Fruit fly (Drosophila melanogaster) whole organism, embryonic: Measurements from ENCODE around the gene CG12299.

Experiments
- Ada2b ChIP-seq: fragments of 200-800 bp; sonication (Bioruptor generic); IDR thresholded peaks from 2 replicates; pipeline ENCODE4 v1.3.6; 2022; ENCODE audit warnings: missing biosample characterization, missing genetic modification characterization
- CG11723 ChIP-seq: fragments of 200-800 bp; sonication (Bioruptor generic); optimal IDR thresholded peaks from 2 replicates; lab custom pipeline; 2017; ENCODE audit warnings: missing biosample characterization, mild to moderate bottlenecking, missing genetic modification characterization
- CG12071 ChIP-seq: fragments of 200-800 bp; sonication (Bioruptor generic); optimal IDR thresholded peaks from 3 replicates; lab custom pipeline; 2018; ENCODE audit warnings: missing biosample characterization, mild to moderate bottlenecking, missing genetic modification characterization
- CG12236 ChIP-seq: fragments of 200-800 bp; sonication (Bioruptor generic); optimal IDR thresholded peaks from 2 replicates; lab custom pipeline; 2016; ENCODE audit warnings: missing biosample characterization, missing genetic modification characterization
- CG13296 ChIP-seq: fragments of 200-800 bp; sonication (Bioruptor generic); optimal IDR thresholded peaks from 3 replicates; lab custom pipeline; 2018; ENCODE audit warnings: missing biosample characterization, mild to moderate bottlenecking, missing genetic modification characterization
- CG13424 ChIP-seq: fragments of 200-800 bp; sonication (Bioruptor generic); optimal IDR thresholded peaks from 2 replicates; lab custom pipeline; 2019; ENCODE audit warnings: missing biosample characterization, mild to moderate bottlenecking, missing genetic modification characterization, moderate library complexity
- CG16815 ChIP-seq: fragments of 200-800 bp; sonication (Bioruptor generic); optimal IDR thresholded peaks from 3 replicates; lab custom pipeline; 2017; ENCODE audit warnings: missing biosample characterization, mild to moderate bottlenecking, missing genetic modification characterization
- CG17359 ChIP-seq: fragments of 200-800 bp; sonication (Bioruptor generic); optimal IDR thresholded peaks from 3 replicates; lab custom pipeline; 2018; ENCODE audit warnings: missing biosample characterization, mild to moderate bottlenecking, missing genetic modification characterization, moderate library complexity
- CG17361 ChIP-seq: fragments of 200-800 bp; sonication (Bioruptor generic); IDR thresholded peaks from 3 replicates; pipeline ENCODE4 v1.3.6; 2022; ENCODE audit warnings: missing biosample characterization, missing genetic modification characterization
- CG2202 ChIP-seq: fragments of 200-800 bp; sonication (Bioruptor generic); optimal IDR thresholded peaks from 2 replicates; lab custom pipeline; 2018; ENCODE audit warnings: missing biosample characterization, mild to moderate bottlenecking, missing genetic modification characterization
- CG3065 ChIP-seq: fragments of 200-800 bp; sonication (Bioruptor generic); optimal IDR thresholded peaks from 2 replicates; lab custom pipeline; 2016; ENCODE audit warnings: missing biosample characterization, missing genetic modification characterization
- CG31441 ChIP-seq: fragments of 200-800 bp; sonication (Bioruptor generic); IDR thresholded peaks from 2 replicates; pipeline ENCODE4 v1.3.6; 2022; ENCODE audit warnings: missing biosample characterization, missing genetic modification characterization
- CG3847 ChIP-seq: fragments of 200-800 bp; sonication (Bioruptor generic); IDR thresholded peaks from 2 replicates; pipeline ENCODE4 v1.3.6; 2022; ENCODE audit warnings: missing biosample characterization, missing genetic modification characterization
- CG7372 ChIP-seq: fragments of 200-800 bp; sonication (Bioruptor generic); IDR thresholded peaks from 2 replicates; pipeline ENCODE4 v1.3.6; 2022; ENCODE audit warnings: missing biosample characterization, missing genetic modification characterization
- CG8765 ChIP-seq: fragments of 200-800 bp; sonication (Bioruptor generic); IDR thresholded peaks from 2 replicates; pipeline ENCODE4 v1.3.6; 2022; ENCODE audit warnings: missing biosample characterization, missing genetic modification characterization
- CrebB ChIP-seq: fragments of 200-800 bp; sonication (Bioruptor generic); optimal IDR thresholded peaks from 3 replicates; lab custom pipeline; 2018; ENCODE audit warnings: missing biosample characterization, mild to moderate bottlenecking, missing genetic modification characterization
- Dbx ChIP-seq: fragments of 200-800 bp; sonication (Bioruptor generic); IDR thresholded peaks from 3 replicates; pipeline ENCODE4 v1.3.6; 2022; ENCODE audit warnings: missing biosample characterization, missing genetic modification characterization
- E2f2 ChIP-seq: fragments of 200-800 bp; sonication (Bioruptor generic); IDR thresholded peaks from 2 replicates; pipeline ENCODE4 v1.3.6; 2022; ENCODE audit warnings: missing biosample characterization, missing genetic modification characterization
- Eip74EF ChIP-seq, 2 experiments: fragments of 200-800 bp in 1 of 2; fragments of >200 bp in 1 of 2; sonication (Bioruptor generic) in 1 of 2; optimal IDR thresholded peaks; 2 replicates each; lab custom pipeline; 2017 to 2019; ENCODE audit warnings: missing biosample characterization in 2 of 2, missing genetic modification characterization in 2 of 2, mild to moderate bottlenecking in 1 of 2, moderate library complexity in 1 of 2
- Fer2 ChIP-seq: fragments of 200-800 bp; sonication (Bioruptor generic); optimal IDR thresholded peaks from 2 replicates; lab custom pipeline; 2018; ENCODE audit warnings: missing biosample characterization, mild to moderate bottlenecking, missing genetic modification characterization, moderate library complexity
- GATAe ChIP-seq: fragments of 200-800 bp; sonication (Bioruptor generic); conservative IDR thresholded peaks from 2 replicates; pipeline ENCODE4 v1.3.6; 2022; ENCODE audit warnings: missing biosample characterization, missing genetic modification characterization
- Hey ChIP-seq: fragments of 200-800 bp; sonication (Bioruptor generic); optimal IDR thresholded peaks from 3 replicates; lab custom pipeline; 2018; ENCODE audit warnings: missing biosample characterization, mild to moderate bottlenecking, missing genetic modification characterization
- HmgZ ChIP-seq: fragments of 200-800 bp; sonication (Bioruptor generic); optimal IDR thresholded peaks from 2 replicates; lab custom pipeline; 2018; ENCODE audit warnings: missing biosample characterization, mild to moderate bottlenecking, missing genetic modification characterization
- Hr3 ChIP-seq: fragments of 200-800 bp; sonication (Bioruptor generic); optimal IDR thresholded peaks from 3 replicates; lab custom pipeline; 2016; ENCODE audit warnings: missing biosample characterization, missing genetic modification characterization
- Nf-YB ChIP-seq: fragments of 200-800 bp; sonication (Bioruptor generic); optimal IDR thresholded peaks from 3 replicates; lab custom pipeline; 2019; ENCODE audit warnings: missing biosample characterization, mild to moderate bottlenecking, missing genetic modification characterization, moderate library complexity
- Sry-β ChIP-seq: fragments of 200-800 bp; sonication (Bioruptor generic); optimal IDR thresholded peaks from 2 replicates; lab custom pipeline; 2018; ENCODE audit warnings: missing biosample characterization, mild to moderate bottlenecking, missing genetic modification characterization, moderate library complexity
- Stat92E ChIP-seq, 3 experiments: fragments of >200 bp in 2 of 3; fragments of 200-800 bp in 1 of 3; sonication (Bioruptor generic) in 1 of 3; optimal IDR thresholded peaks; 2 replicates each; lab custom pipeline; 2017 to 2019; ENCODE audit warnings: missing biosample characterization in 3 of 3, missing genetic modification characterization in 3 of 3, mild to moderate bottlenecking in 1 of 3, moderate library complexity in 1 of 3
- al ChIP-seq: fragments of 200-800 bp; sonication (Bioruptor generic); IDR thresholded peaks from 2 replicates; pipeline ENCODE4 v1.3.6; 2022; ENCODE audit warnings: missing biosample characterization, missing genetic modification characterization
- bab2 ChIP-seq: fragments of 200-800 bp; sonication (Bioruptor generic); optimal IDR thresholded peaks from 2 replicates; lab custom pipeline; 2016; ENCODE audit warnings: missing biosample characterization, missing genetic modification characterization
- chn ChIP-seq: fragments of 200-800 bp; sonication (Bioruptor generic); optimal IDR thresholded peaks from 2 replicates; lab custom pipeline; 2016; ENCODE audit warnings: missing biosample characterization, missing genetic modification characterization
- cwo ChIP-seq: fragments of 200-800 bp; sonication (Bioruptor generic); optimal IDR thresholded peaks from 3 replicates; lab custom pipeline; 2017; ENCODE audit warnings: missing biosample characterization, missing genetic modification characterization, mild to moderate bottlenecking, moderate library complexity, missing genetic modification reagents
- ems ChIP-seq: fragments of 200-800 bp; sonication (Bioruptor generic); optimal IDR thresholded peaks from 3 replicates; lab custom pipeline; 2016; ENCODE audit warnings: missing biosample characterization, missing genetic modification characterization
- exex ChIP-seq: fragments of 200-800 bp; sonication (Bioruptor generic); optimal IDR thresholded peaks from 4 replicates; lab custom pipeline; 2018; ENCODE audit warnings: missing biosample characterization, mild to moderate bottlenecking, missing genetic modification characterization, moderate library complexity
- gro ChIP-seq: fragments of 200-800 bp; sonication (Bioruptor generic); optimal IDR thresholded peaks from 2 replicates; lab custom pipeline; 2016; ENCODE audit warnings: missing biosample characterization, missing genetic modification characterization
- kni ChIP-seq: fragments of 200-800 bp; sonication (Bioruptor generic); optimal IDR thresholded peaks from 3 replicates; lab custom pipeline; 2017; ENCODE audit warnings: mild to moderate bottlenecking, missing biosample characterization, missing genetic modification reagents, missing genetic modification characterization
- knrl ChIP-seq: fragments of 200-800 bp; sonication (Bioruptor generic); IDR thresholded peaks from 3 replicates; pipeline ENCODE4 v1.3.6; 2022; ENCODE audit warnings: missing biosample characterization, missing genetic modification characterization; ENCODE audit not compliant: partially characterized antibody
- maf-S ChIP-seq: fragments of 200-800 bp; sonication (Bioruptor generic); optimal IDR thresholded peaks from 2 replicates; lab custom pipeline; 2016; ENCODE audit warnings: missing biosample characterization, missing genetic modification characterization
- nerfin-1 ChIP-seq: fragments of 200-800 bp; sonication (Bioruptor generic); optimal IDR thresholded peaks from 3 replicates; lab custom pipeline; 2019; ENCODE audit warnings: missing biosample characterization, mild to moderate bottlenecking, missing genetic modification characterization, moderate library complexity
- nmo ChIP-seq: fragments of 200-800 bp; sonication (Bioruptor generic); optimal IDR thresholded peaks from 2 replicates; lab custom pipeline; 2018; ENCODE audit warnings: missing biosample characterization, mild to moderate bottlenecking, missing genetic modification characterization, moderate library complexity
- psq ChIP-seq: fragments of 200-800 bp; sonication (Bioruptor generic); optimal IDR thresholded peaks from 2 replicates; lab custom pipeline; 2017; ENCODE audit warnings: missing biosample characterization, missing genetic modification characterization
- salm ChIP-seq: fragments of 200-800 bp; sonication (Bioruptor generic); optimal IDR thresholded peaks from 2 replicates; lab custom pipeline; 2018; ENCODE audit warnings: missing biosample characterization, mild to moderate bottlenecking, missing genetic modification characterization
- so ChIP-seq: fragments of 200-800 bp; sonication (Bioruptor generic); IDR thresholded peaks from 3 replicates; pipeline ENCODE4 v1.3.6; 2022; ENCODE audit warnings: missing biosample characterization, missing genetic modification characterization
- ssp ChIP-seq: fragments of 200-800 bp; sonication (Bioruptor generic); IDR thresholded peaks from 2 replicates; pipeline ENCODE4 v1.3.6; 2022; ENCODE audit warnings: missing biosample characterization, missing genetic modification characterization
- stc ChIP-seq: fragments of 200-800 bp; sonication (Bioruptor generic); IDR thresholded peaks from 2 replicates; pipeline ENCODE4 v1.3.6; 2022; ENCODE audit warnings: missing biosample characterization, missing genetic modification characterization
- sug ChIP-seq: fragments of 200-800 bp; optimal IDR thresholded peaks from 2 replicates; lab custom pipeline; 2019; ENCODE audit warnings: missing biosample characterization, mild to moderate bottlenecking, missing genetic modification characterization, moderate library complexity
- toy ChIP-seq: fragments of 200-800 bp; sonication (Bioruptor generic); IDR thresholded peaks from 2 replicates; pipeline ENCODE4 v1.3.6; 2022; ENCODE audit warnings: missing biosample characterization, missing genetic modification characterization
- ttk ChIP-seq: fragments of 200-800 bp; sonication (Bioruptor generic); IDR thresholded peaks from 2 replicates; pipeline ENCODE4 v2.1.2; 2022; ENCODE audit warnings: missing biosample characterization, missing genetic modification characterization
- unc-4 ChIP-seq: fragments of 200-800 bp; sonication (Bioruptor generic); IDR thresholded peaks from 2 replicates; pipeline ENCODE4 v1.3.6; 2022; ENCODE audit warnings: missing biosample characterization, missing genetic modification characterization; ENCODE audit not compliant: partially characterized antibody
- vnd ChIP-seq: fragments of 200-800 bp; sonication (Bioruptor generic); IDR thresholded peaks from 3 replicates; pipeline ENCODE4 v1.3.6; 2022; ENCODE audit warnings: missing biosample characterization, missing genetic modification characterization; ENCODE audit not compliant: partially characterized antibody
- zf30C ChIP-seq: fragments of 200-800 bp; sonication (Bioruptor generic); optimal IDR thresholded peaks from 3 replicates; lab custom pipeline; 2018; ENCODE audit warnings: missing biosample characterization, mild to moderate bottlenecking, missing genetic modification characterization

The CG12299 gene

DNA sequence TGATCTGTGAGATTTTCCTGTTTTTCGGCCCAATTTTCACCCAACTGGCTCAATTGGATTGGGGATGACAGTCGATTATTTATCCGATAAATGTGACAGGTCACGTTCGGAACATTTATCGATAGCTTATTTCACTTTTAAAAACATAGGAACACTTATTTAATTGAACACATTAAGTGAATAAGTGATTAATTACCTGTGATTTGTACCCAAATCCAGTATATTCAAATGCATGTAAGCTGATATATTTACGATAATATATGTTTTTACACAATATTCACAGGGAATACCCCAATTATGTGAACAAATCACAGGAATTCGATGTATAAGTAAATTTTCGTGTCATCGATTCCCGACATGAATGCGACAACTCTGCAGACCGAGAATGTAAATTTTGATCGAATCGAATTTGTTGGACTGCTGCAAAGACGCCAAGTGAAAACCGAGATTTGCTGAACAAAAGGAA lies 4.8 kb upstream of the CG12299 start, which contains the start of the genes EMC3 and Dpy-30L1 (continued):
- TF ChIP-seq Nf-YB (GFP tag; lab: Kevin White, UChicago) (peak; percentile 25), Hr3 (GFP tag; lab: Kevin White, UChicago) (peak; percentile 63), bab2 (GFP tag; lab: Kevin White, UChicago) (peak; percentile 40), zf30C (GFP tag; lab: Kevin White, UChicago) (no peak), knrl (GFP tag; lab: Robert Waterston, UW) (peak; percentile 86), Stat92E (GFP tag; optimal IDR thresholded peaks at IDR 0.05; lab: Kevin White, UChicago) (no peak), CG3065 (GFP tag; lab: Kevin White, UChicago) (no peak), exex (tag; lab: Kevin White, UChicago) (no peak), so (peak; percentile 48; the same call in 1 of the 3 replicates), Dbx (GFP tag; lab: Robert Waterston, UW) (peak; percentile 75), psq (GFP tag; lab: Kevin White, UChicago) (no peak), gro (GFP tag; lab: Kevin White, UChicago) (peak; percentile 66), vnd (peak; percentile 78), ssp (GFP tag; lab: Robert Waterston, UW) (peak; percentile 19; the same call in 1 of the 2 replicates), CG31441 (GFP tag; lab: Robert Waterston, UW) (no peak; the same call in none of the 2 replicates), sug (tag; lab: Kevin White, UChicago) (no peak), salm (tag; lab: Kevin White, UChicago) (no peak), HmgZ (tag; lab: Kevin White, UChicago) (peak; percentile 64), CG8765 (GFP tag; lab: Robert Waterston, UW) (no peak), unc-4 (GFP tag; lab: Robert Waterston, UW) (peak; percentile 92), CG11723 (GFP tag; lab: Kevin White, UChicago) (no peak), CrebB (tag; lab: Kevin White, UChicago) (no peak), toy (GFP tag; lab: Robert Waterston, UW) (no peak), CG13424 (tag; lab: Kevin White, UChicago) (peak; percentile 70), chn (GFP tag; lab: Kevin White, UChicago) (peak; percentile 21), nmo (GFP tag; lab: Kevin White, UChicago) (peak; percentile 74), stc (GFP tag; lab: Robert Waterston, UW) (no peak), CG12071 (no peak), CG13296 (GFP tag; lab: Kevin White, UChicago) (no peak), nerfin-1 (peak; percentile 41), al (peak; percentile 54; the same call in 1 of the 2 replicates), kni (GFP tag; lab: Kevin White, UChicago) (no peak), CG7372 (GFP tag; lab: Robert Waterston, UW) (0 out of 2 replicates have a peak, but pooled peaks have one; percentile 23), E2f2 (GFP tag; lab: Robert Waterston, UW) (peak; percentile 54; the same call in 1 of the 2 replicates), CG17361 (GFP tag; lab: Robert Waterston, UW) (peak; percentile 67), cwo (GFP tag; lab: Kevin White, UChicago) (no peak), Sry-β (GFP tag; lab: Kevin White, UChicago) (no peak), Fer2 (tag; lab: Kevin White, UChicago) (peak; percentile 2), CG16815 (GFP tag; lab: Kevin White, UChicago) (no peak), ems (peak; percentile 25), CG2202 (tag; lab: Kevin White, UChicago) (peak; percentile 24), maf-S (no peak), CG3847 (GFP tag; lab: Robert Waterston, UW) (peak; percentile 56), Eip74EF (GFP tag; optimal IDR thresholded peaks at IDR 0.05; lab: Kevin White, UChicago) (no peak), GATAe (GFP tag; lab: Robert Waterston, UW) (no peak), Hey (tag; lab: Kevin White, UChicago) (no peak), Ada2b (no peak), CG17359 (tag; lab: Kevin White, UChicago) (peak; percentile 59), ttk (GFP tag; lab: Robert Waterston, UW) (no peak), CG12236 (GFP tag; lab: Kevin White, UChicago) (no peak)
